Worm (Caenorhabditis elegans) whole organism, L1 larva: Measurements from ENCODE around the gene nhr-76.

Experiments
- aly-2 ChIP-seq: fragments of 150-350 bp; optimal IDR thresholded peaks from 2 replicates; lab custom pipeline; 2014; ENCODE audit warnings: missing biosample characterization, missing genetic modification characterization
- ama-1 ChIP-seq: fragments of 150-350 bp; optimal IDR thresholded peaks from 2 replicates; lab custom pipeline; 2014
- lin-35 ChIP-seq, 2 experiments: fragments of 150-350 bp; optimal IDR thresholded peaks; 2 replicates each; lab custom pipeline; 2014; ENCODE audit warnings: missing biosample characterization in 2 of 2, missing genetic modification characterization in 2 of 2, missing genetic modification reagents in 2 of 2
- mdl-1 ChIP-seq, 2 experiments: fragments of 150-350 bp; optimal IDR thresholded peaks; 2 replicates each; lab custom pipeline; 2014 to 2017; ENCODE audit warnings: missing biosample characterization in 2 of 2, missing genetic modification characterization in 2 of 2, inconsistent platforms in 1 of 2
- nhr-47 ChIP-seq: sonication (generic microtip); optimal IDR thresholded peaks from 2 replicates; lab custom pipeline; 2016; ENCODE audit warnings: mild to moderate bottlenecking, missing genetic modification characterization, moderate library complexity, missing compliant biosample characterization
- nhr-71 ChIP-seq: sonication (generic microtip); optimal IDR thresholded peaks from 2 replicates; lab custom pipeline; 2016; ENCODE audit warnings: mild to moderate bottlenecking, missing genetic modification characterization, moderate library complexity, missing compliant biosample characterization
- snu-23 ChIP-seq: sonication (generic microtip); optimal IDR thresholded peaks from 2 replicates; lab custom pipeline; 2016; ENCODE audit warnings: missing genetic modification characterization, missing compliant biosample characterization
- tbx-2 ChIP-seq: sonication (generic microtip); optimal IDR thresholded peaks from 2 replicates; lab custom pipeline; 2016; ENCODE audit warnings: missing genetic modification characterization, missing compliant biosample characterization
- unc-30 ChIP-seq: sonication (generic microtip); optimal IDR thresholded peaks from 2 replicates; lab custom pipeline; 2017; ENCODE audit warnings: missing biosample characterization, missing genetic modification characterization
- unc-62 ChIP-seq: fragments of 150-350 bp; optimal IDR thresholded peaks from 2 replicates; lab custom pipeline; 2014; ENCODE audit warnings: missing biosample characterization, missing genetic modification reagents, missing genetic modification characterization

ce11 chrIV:604144-604543, 23.2 kb upstream of the nhr-76 start, which contains the start of gene col-102:
- TF ChIP-seq aly-2: no peak
- no peak for TF ChIP-seq ama-1 (lab: Kevin White, UChicago)
- no peak for TF ChIP-seq tbx-2 (tag; lab: Kevin White, UChicago)
- TF ChIP-seq unc-30: no peak
- no peak for TF ChIP-seq lin-35 (GFP tag; optimal IDR thresholded peaks at IDR 0.05; lab: Kevin White, UChicago)
- TF ChIP-seq mdl-1 (tag; optimal IDR thresholded peaks at IDR 0.05; lab: Kevin White, UChicago): no peak
- TF ChIP-seq unc-62 (GFP tag; lab: Kevin White, UChicago): no peak
- no peak for TF ChIP-seq nhr-47 (tag; lab: Kevin White, UChicago)
- TF ChIP-seq nhr-71 (tag; lab: Kevin White, UChicago): no peak
- TF ChIP-seq snu-23: no peak
